Fruit fly (Drosophila melanogaster): ENCODE data around the gene LpR2.

Gene LpR2

dm6 chr3R:25665509-25665908 lies 74.8 kb downstream of the LpR2 start, which contains the start of gene Lgr3:
TSS of gene Lgr3 (plus strand) at chr3R:25665809.
- no peak for TF ChIP-seq Abd-B (GFP tag; optimal IDR thresholded peaks at IDR 0.05)
- TF ChIP-seq dsf (GFP tag; optimal IDR thresholded peaks at IDR 0.05; ENCODE audit: borderline replicate concordance): no peak
- no peak for TF ChIP-seq Mio (GFP tag; optimal IDR thresholded peaks at IDR 0.05)
- no peak for TF ChIP-seq HLH106 (tag; optimal IDR thresholded peaks at IDR 0.05)
- TF ChIP-seq br (GFP tag; optimal IDR thresholded peaks at IDR 0.05): no peak
- no peak for TF ChIP-seq Vsx2 (GFP tag; optimal IDR thresholded peaks at IDR 0.05; ENCODE audit: partially characterized antibody)
- TF ChIP-seq tai (GFP tag; optimal IDR thresholded peaks at IDR 0.05): no peak
- no peak for TF ChIP-seq Hr83 (GFP tag; optimal IDR thresholded peaks at IDR 0.05; ENCODE audit: poor library complexity, severe bottlenecking)
- TF ChIP-seq OdsH (GFP tag; optimal IDR thresholded peaks at IDR 0.05): no peak
- TF ChIP-seq dl (GFP tag; optimal IDR thresholded peaks at IDR 0.05; ENCODE audit: insufficient read depth in 1 of 2, partially characterized antibody in 2 of 2): no peak
- TF ChIP-seq Jra (GFP tag; optimal IDR thresholded peaks at IDR 0.05): no peak
- TF ChIP-seq sv (GFP tag; optimal IDR thresholded peaks at IDR 0.05): no peak

- TF ChIP-seq Mio (GFP tag; optimal IDR thresholded peaks at IDR 0.05) (no peak), brk (GFP tag; optimal IDR thresholded peaks at IDR 0.05) (no peak), GATAd (GFP tag; optimal IDR thresholded peaks at IDR 0.05) (no peak), foxo (GFP tag; optimal IDR thresholded peaks at IDR 0.05) (no peak), CrebA (GFP tag; optimal IDR thresholded peaks at IDR 0.05; ENCODE audit: borderline replicate concordance) (no peak), ey (GFP tag; optimal IDR thresholded peaks at IDR 0.05) (no peak)
These were observed 77.9 kb downstream of the LpR2 start for dm6 chr3R:25662358-25662757.

dm6 chr3R:25661531-25662193 lies 78.6 kb downstream of the LpR2 start, which contains the start of gene RASSF8:
TSS of gene RASSF8 (plus strand) at chr3R:25661795.
- peak; percentile 40 for TF ChIP-seq Jra (GFP tag; optimal IDR thresholded peaks at IDR 0.05)
- no peak for TF ChIP-seq Myc (optimal IDR thresholded peaks at IDR 0.05)
- peak; percentile 5 for TF ChIP-seq sv (GFP tag; optimal IDR thresholded peaks at IDR 0.05)
- no peak for TF ChIP-seq Hr78 (GFP tag; optimal IDR thresholded peaks at IDR 0.05)
- TF ChIP-seq HLH106 (tag; optimal IDR thresholded peaks at IDR 0.05): peak; percentile 27
- TF ChIP-seq ey (GFP tag; optimal IDR thresholded peaks at IDR 0.05): peak; percentile 16
- TF ChIP-seq woc (GFP tag; optimal IDR thresholded peaks at IDR 0.05): peak; percentile 75
- peak in 1 of 2 experiments; percentile 48 for TF ChIP-seq foxo (GFP tag; optimal IDR thresholded peaks at IDR 0.05)
- peak; percentile 31 for TF ChIP-seq fru (GFP tag; optimal IDR thresholded peaks at IDR 0.05)
- TF ChIP-seq Rel (GFP tag; optimal IDR thresholded peaks at IDR 0.05): no peak
- no peak for TF ChIP-seq Rel (tag; optimal IDR thresholded peaks at IDR 0.05)
- peak; percentile 48 for TF ChIP-seq Hr83 (GFP tag; optimal IDR thresholded peaks at IDR 0.05; ENCODE audit: poor library complexity, severe bottlenecking)
- no peak for TF ChIP-seq Mio (GFP tag; optimal IDR thresholded peaks at IDR 0.05)

- TF ChIP-seq usp (GFP tag; optimal IDR thresholded peaks at IDR 0.05): no peak
- TF ChIP-seq sv (GFP tag; optimal IDR thresholded peaks at IDR 0.05): peak; percentile 23
- no peak for TF ChIP-seq Rel (GFP tag; optimal IDR thresholded peaks at IDR 0.05)
- TF ChIP-seq Rel (tag; optimal IDR thresholded peaks at IDR 0.05): peak; percentile 10
These were observed 79.2 kb downstream of the LpR2 start, which contains the start of gene Tnks for dm6 chr3R:25660985-25661530. TSS of gene Tnks (minus strand) at chr3R:25661286.

- TF ChIP-seq Sp1 (GFP tag; optimal IDR thresholded peaks at IDR 0.05): no peak
- TF ChIP-seq Rel (GFP tag; optimal IDR thresholded peaks at IDR 0.05): no peak
- peak; percentile 64 for TF ChIP-seq Rel (tag; optimal IDR thresholded peaks at IDR 0.05)
These were observed 80.3 kb downstream of the LpR2 start for dm6 chr3R:25659857-25660417.

dm6 chr3R:25652066-25652720 lies 88.1 kb downstream of the LpR2 start:
- peak in 1 of 2 experiments; percentile 63 for TF ChIP-seq dl (GFP tag; optimal IDR thresholded peaks at IDR 0.05; ENCODE audit: insufficient read depth in 1 of 2, partially characterized antibody in 2 of 2)
- no peak for TF ChIP-seq dsf (GFP tag; optimal IDR thresholded peaks at IDR 0.05; ENCODE audit: borderline replicate concordance)
- no peak for TF ChIP-seq Hr78 (GFP tag; optimal IDR thresholded peaks at IDR 0.05)
- TF ChIP-seq fru (GFP tag; optimal IDR thresholded peaks at IDR 0.05): peak; percentile 4
- TF ChIP-seq Dif (GFP tag; optimal IDR thresholded peaks at IDR 0.05; ENCODE audit: partially characterized antibody): peak; percentile 83
- TF ChIP-seq Vsx2 (GFP tag; optimal IDR thresholded peaks at IDR 0.05; ENCODE audit: partially characterized antibody): peak; percentile 59
- TF ChIP-seq Rel (GFP tag; optimal IDR thresholded peaks at IDR 0.05): no peak
- no peak for TF ChIP-seq Rel (tag; optimal IDR thresholded peaks at IDR 0.05)
- TF ChIP-seq CG9705 (GFP tag; optimal IDR thresholded peaks at IDR 0.05): no peak
